Worm (Caenorhabditis elegans): ENCODE measurements around the gene F09C12.8.
A peak's percentile ranks its signal among the peaks of the same experiment; 100 is the strongest.

DNA sequence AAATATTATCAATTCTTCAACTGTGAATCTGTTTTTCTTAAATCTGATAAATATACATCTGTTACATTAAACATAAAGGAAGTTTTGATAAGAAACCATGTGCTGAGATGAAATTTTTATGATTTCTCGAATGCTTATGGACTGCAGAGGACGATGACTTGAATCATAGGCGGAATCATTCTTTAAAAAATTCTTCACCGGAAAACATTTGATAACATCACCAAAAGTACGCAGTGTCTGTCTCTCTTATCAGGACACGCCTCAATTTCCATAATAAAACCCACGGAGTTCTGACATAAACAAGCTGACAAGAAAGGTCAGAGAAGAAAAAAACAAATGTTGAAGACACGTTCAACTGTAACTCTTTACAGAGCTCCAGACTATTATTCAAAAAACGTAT, 2.5 kb upstream of the F09C12.8 start, which contains the start of gene F09C12.2:
- TF ChIP-seq unc-62 (GFP tag; optimal IDR thresholded peaks at IDR 0.05) (no peak), elt-1 (tag; optimal IDR thresholded peaks at IDR 0.05) (no peak), nhr-23 (tag; optimal IDR thresholded peaks at IDR 0.05) (no peak), snpc-4 (tag; optimal IDR thresholded peaks at IDR 0.05) (no peak), fos-1 (tag; optimal IDR thresholded peaks at IDR 0.05) (no peak), pqm-1 (tag; optimal IDR thresholded peaks at IDR 0.05) (peak; percentile 38), fkh-10 (GFP tag; optimal IDR thresholded peaks at IDR 0.05) (no peak), skn-1 (tag; optimal IDR thresholded peaks at IDR 0.05) (no peak)

All from whole organism, L3 larva.